Worm (Caenorhabditis elegans) whole organism, L2 larva: ENCODE data around the gene ceh-7.
A peak's percentile ranks its signal among the peaks of the same experiment; 100 is the strongest.

Experiments used
- C34F6.9 ChIP-seq: fragments of 150-350 bp; optimal IDR thresholded peaks from 2 replicates; lab custom pipeline; 2014; ENCODE audit warnings: missing biosample characterization, missing genetic modification characterization
- R02D3.7 ChIP-seq: fragments of 150-350 bp; optimal IDR thresholded peaks from 2 replicates; lab custom pipeline; 2014; ENCODE audit warnings: missing biosample characterization, missing genetic modification characterization
- Y55F3AM.14 ChIP-seq: fragments of 200-800 bp; sonication (Bioruptor generic); optimal IDR thresholded peaks from 2 replicates; lab custom pipeline; 2018; ENCODE audit warnings: mild to moderate bottlenecking, missing genetic modification characterization, missing compliant biosample characterization
- ZK546.5 ChIP-seq: sonication (generic microtip); optimal IDR thresholded peaks from 2 replicates; lab custom pipeline; 2017; ENCODE audit warnings: missing biosample characterization, missing genetic modification characterization
- alr-1 ChIP-seq: fragments of 150-350 bp; optimal IDR thresholded peaks from 2 replicates; lab custom pipeline; 2014; ENCODE audit warnings: missing biosample characterization, missing genetic modification characterization
- aly-2 ChIP-seq: fragments of 150-350 bp; optimal IDR thresholded peaks from 2 replicates; lab custom pipeline; 2014; ENCODE audit warnings: missing biosample characterization, missing genetic modification characterization
- ama-1 ChIP-seq: fragments of 150-350 bp; optimal IDR thresholded peaks from 2 replicates; lab custom pipeline; 2018; ENCODE audit warnings: inconsistent platforms
- blmp-1 ChIP-seq: sonication (generic microtip); optimal IDR thresholded peaks from 2 replicates; lab custom pipeline; 2017; ENCODE audit warnings: missing genetic modification characterization, mild to moderate bottlenecking, missing compliant biosample characterization, antibody characterized with exemption, moderate library complexity; ENCODE audit not compliant: insufficient read depth
- ceh-16 ChIP-seq: fragments of 150-350 bp; optimal IDR thresholded peaks from 2 replicates; lab custom pipeline; 2014; ENCODE audit warnings: missing biosample characterization, missing genetic modification characterization
- ceh-82 ChIP-seq: fragments of 150-350 bp; optimal IDR thresholded peaks from 2 replicates; lab custom pipeline; 2014; ENCODE audit warnings: missing biosample characterization, missing genetic modification characterization
- crh-2 ChIP-seq: sonication (generic microtip); optimal IDR thresholded peaks from 2 replicates; lab custom pipeline; 2017; ENCODE audit warnings: missing biosample characterization, missing genetic modification characterization
- dmd-4 ChIP-seq: sonication (generic microtip); optimal IDR thresholded peaks from 2 replicates; lab custom pipeline; 2017; ENCODE audit warnings: missing biosample characterization, missing genetic modification characterization
- elt-1 ChIP-seq: fragments of 150-350 bp; optimal IDR thresholded peaks from 2 replicates; lab custom pipeline; 2014; ENCODE audit warnings: missing biosample characterization, missing genetic modification characterization
- elt-3 ChIP-seq: sonication (generic microtip); optimal IDR thresholded peaks from 2 replicates; lab custom pipeline; 2017; ENCODE audit warnings: missing biosample characterization, missing genetic modification characterization
- fos-1 ChIP-seq: fragments of 150-350 bp; optimal IDR thresholded peaks from 2 replicates; lab custom pipeline; 2014; ENCODE audit warnings: missing biosample characterization, missing genetic modification characterization
- gmeb-1 ChIP-seq: fragments of 150-350 bp; optimal IDR thresholded peaks from 2 replicates; lab custom pipeline; 2014; ENCODE audit warnings: missing biosample characterization, missing genetic modification characterization
- lin-11 ChIP-seq: fragments of 150-350 bp; sonication (generic microtip); optimal IDR thresholded peaks from 2 replicates; lab custom pipeline; 2014; ENCODE audit warnings: missing biosample characterization, missing genetic modification characterization, inconsistent platforms, mixed read lengths
- lin-13 ChIP-seq: fragments of 150-350 bp; optimal IDR thresholded peaks from 2 replicates; lab custom pipeline; 2014; ENCODE audit warnings: missing biosample characterization, missing genetic modification reagents, missing genetic modification characterization
- lsy-2 ChIP-seq, 2 experiments: fragments of 150-350 bp in 1 of 2; sonication (generic microtip) in 1 of 2; optimal IDR thresholded peaks; 2 replicates each; lab custom pipeline; 2014 to 2017; ENCODE audit warnings: missing biosample characterization in 2 of 2, missing genetic modification characterization in 2 of 2
- mbf-1 ChIP-seq: sonication (generic microtip); optimal IDR thresholded peaks from 2 replicates; lab custom pipeline; 2017; ENCODE audit warnings: missing biosample characterization, missing genetic modification characterization
- mdl-1 ChIP-seq, 2 experiments: fragments of 150-350 bp in 1 of 2; sonication (generic microtip) in 1 of 2; optimal IDR thresholded peaks; 2 replicates each; lab custom pipeline; 2017; ENCODE audit warnings: missing biosample characterization in 2 of 2, missing genetic modification characterization in 2 of 2
- nhr-11 ChIP-seq: fragments of 150-350 bp; optimal IDR thresholded peaks from 2 replicates; lab custom pipeline; 2014; ENCODE audit warnings: missing biosample characterization, missing genetic modification characterization
- nhr-129 ChIP-seq: fragments of 150-350 bp; optimal IDR thresholded peaks from 2 replicates; lab custom pipeline; 2014; ENCODE audit warnings: missing biosample characterization, missing genetic modification characterization
- nhr-21 ChIP-seq: fragments of 150-350 bp; optimal IDR thresholded peaks from 2 replicates; lab custom pipeline; 2014; ENCODE audit warnings: missing biosample characterization, missing genetic modification characterization
- nhr-23 ChIP-seq: fragments of 150-350 bp; optimal IDR thresholded peaks from 2 replicates; lab custom pipeline; 2014; ENCODE audit warnings: missing biosample characterization, missing genetic modification reagents, missing genetic modification characterization
- nhr-237 ChIP-seq: fragments of 150-350 bp; optimal IDR thresholded peaks from 2 replicates; lab custom pipeline; 2014; ENCODE audit warnings: missing biosample characterization, missing genetic modification characterization
- nhr-25 ChIP-seq: fragments of 150-350 bp; sonication (generic microtip); optimal IDR thresholded peaks from 3 replicates; lab custom pipeline; 2014; ENCODE audit warnings: missing biosample characterization, missing genetic modification characterization
- nhr-77 ChIP-seq: fragments of 150-350 bp; optimal IDR thresholded peaks from 2 replicates; lab custom pipeline; 2014; ENCODE audit warnings: missing biosample characterization, missing genetic modification characterization
- peb-1 ChIP-seq: fragments of 150-350 bp; optimal IDR thresholded peaks from 2 replicates; lab custom pipeline; 2014; ENCODE audit warnings: missing biosample characterization, missing genetic modification characterization
- skn-1 ChIP-seq: sonication (generic microtip); optimal IDR thresholded peaks from 2 replicates; lab custom pipeline; 2017; ENCODE audit warnings: missing biosample characterization, missing genetic modification characterization
- sma-3 ChIP-seq: sonication (generic microtip); optimal IDR thresholded peaks from 2 replicates; lab custom pipeline; 2016; ENCODE audit warnings: missing genetic modification reagents, missing genetic modification characterization, missing compliant biosample characterization
- sma-9 ChIP-seq, 2 experiments: fragments of 150-350 bp in 1 of 2; sonication (generic microtip) in 1 of 2; optimal IDR thresholded peaks; 2 replicates each; lab custom pipeline; 2014 to 2016; ENCODE audit warnings: missing genetic modification characterization in 2 of 2, mild to moderate bottlenecking in 1 of 2, missing biosample characterization in 1 of 2, missing compliant biosample characterization in 1 of 2, missing genetic modification reagents in 1 of 2, moderate library complexity in 1 of 2
- snpc-4 ChIP-seq: fragments of 150-350 bp; optimal IDR thresholded peaks from 2 replicates; lab custom pipeline; 2014; ENCODE audit warnings: missing biosample characterization, missing genetic modification characterization
- unc-39 ChIP-seq: fragments of 150-350 bp; optimal IDR thresholded peaks from 2 replicates; lab custom pipeline; 2014; ENCODE audit warnings: missing biosample characterization, missing genetic modification characterization
- unc-55 ChIP-seq: fragments of 150-350 bp; sonication (generic microtip); optimal IDR thresholded peaks from 3 replicates; lab custom pipeline; 2014; ENCODE audit warnings: missing biosample characterization, missing genetic modification reagents, missing genetic modification characterization
- unc-62 ChIP-seq: fragments of 150-350 bp; optimal IDR thresholded peaks from 2 replicates; lab custom pipeline; 2014; ENCODE audit warnings: missing biosample characterization, missing genetic modification reagents, missing genetic modification characterization
- ztf-1 ChIP-seq: fragments of 200-800 bp; sonication (Bioruptor generic); conservative IDR thresholded peaks from 2 replicates; pipeline ENCODE4 v1.3.6; 2022; ENCODE audit warnings: missing genetic modification characterization, missing compliant biosample characterization
- ztf-11 ChIP-seq: sonication (generic microtip); optimal IDR thresholded peaks from 2 replicates; lab custom pipeline; 2017; ENCODE audit warnings: missing biosample characterization, missing genetic modification characterization
- ztf-4 ChIP-seq: fragments of 150-350 bp; optimal IDR thresholded peaks from 2 replicates; lab custom pipeline; 2014; ENCODE audit warnings: missing biosample characterization, missing genetic modification characterization

Gene ceh-7

ce11 chrII:8743379-8744173, 39.9 kb upstream of the ceh-7 start, which contains the start of gene mak-1 (continued):
- no peak for TF ChIP-seq unc-39 (tag; lab: Kevin White, UChicago)
- no peak for TF ChIP-seq C34F6.9 (tag; lab: Kevin White, UChicago)
- TF ChIP-seq blmp-1 (tag; lab: Kevin White, UChicago) = peak; percentile 31
- TF ChIP-seq sma-9 (GFP tag; optimal IDR thresholded peaks at IDR 0.05; lab: Kevin White, UChicago) = peak; percentile 92
- TF ChIP-seq sma-9 (tag; optimal IDR thresholded peaks at IDR 0.05; lab: Kevin White, UChicago) = no peak
- peak; percentile 44 for TF ChIP-seq lin-13 (GFP tag; lab: Kevin White, UChicago)
- peak; percentile 58 for TF ChIP-seq nhr-129 (tag; lab: Kevin White, UChicago)
- TF ChIP-seq fos-1 (tag; lab: Kevin White, UChicago) = no peak
- TF ChIP-seq sma-3 (GFP tag; lab: Kevin White, UChicago) = no peak
- TF ChIP-seq ZK546.5 (tag; lab: Kevin White, UChicago) = no peak
- no peak for TF ChIP-seq elt-3 (tag; lab: Kevin White, UChicago)
- TF ChIP-seq nhr-21 = peak; percentile 37
- peak; percentile 92 for TF ChIP-seq ama-1 (lab: Kevin White, UChicago)
- TF ChIP-seq unc-62 (GFP tag; lab: Kevin White, UChicago) = no peak
- no peak for TF ChIP-seq lin-11 (tag; lab: Kevin White, UChicago)
- TF ChIP-seq dmd-4 (tag; lab: Kevin White, UChicago) = no peak
- no peak for TF ChIP-seq elt-1 (tag; lab: Kevin White, UChicago)
- TF ChIP-seq nhr-237 (tag; lab: Kevin White, UChicago) = no peak
- TF ChIP-seq crh-2 (tag; lab: Kevin White, UChicago) = no peak
- no peak for TF ChIP-seq aly-2
- TF ChIP-seq mdl-1 (tag; optimal IDR thresholded peaks at IDR 0.05; lab: Kevin White, UChicago) = peak; percentile 11 to 28
- TF ChIP-seq R02D3.7 (tag; lab: Kevin White, UChicago) = no peak
- TF ChIP-seq alr-1 (tag; lab: Kevin White, UChicago) = no peak
- no peak for TF ChIP-seq snpc-4 (tag; lab: Kevin White, UChicago)
- no peak for TF ChIP-seq lsy-2 (tag; optimal IDR thresholded peaks at IDR 0.05; lab: Kevin White, UChicago)
- TF ChIP-seq unc-55 (GFP tag; lab: Kevin White, UChicago) = no peak
- TF ChIP-seq ceh-82 (tag; lab: Kevin White, UChicago) = no peak
- TF ChIP-seq nhr-25 (tag; lab: Kevin White, UChicago) = peak; percentile 67

DNA sequence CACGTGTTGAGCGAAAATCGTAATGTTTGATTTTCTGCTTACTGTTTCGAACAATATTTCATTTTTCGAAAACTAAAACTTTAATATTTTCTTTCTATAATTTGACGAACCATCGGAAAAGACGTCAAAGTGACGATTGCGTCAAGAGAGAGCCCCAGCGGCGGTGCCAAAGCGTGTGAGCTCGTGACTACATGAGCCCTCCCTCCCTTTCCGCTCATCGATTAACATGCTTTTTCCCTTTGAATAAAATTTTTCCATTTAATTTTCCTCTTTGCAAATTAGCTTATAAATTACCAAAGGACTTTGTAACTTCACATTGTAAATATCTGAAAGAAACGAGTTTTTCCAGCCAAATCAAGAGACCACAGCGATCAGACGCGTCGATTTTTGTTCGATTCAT, 39.3 kb upstream of the ceh-7 start:
- TF ChIP-seq nhr-11 (tag; lab: Kevin White, UChicago) (no peak), nhr-77 (tag; lab: Kevin White, UChicago) (no peak), ceh-16 (tag; lab: Kevin White, UChicago) (no peak), gmeb-1 (tag; lab: Kevin White, UChicago) (no peak), C34F6.9 (tag; lab: Kevin White, UChicago) (peak; percentile 34), ceh-82 (tag; lab: Kevin White, UChicago) (no peak), ZK546.5 (tag; lab: Kevin White, UChicago) (no peak), ztf-11 (tag; lab: Kevin White, UChicago) (no peak), nhr-237 (tag; lab: Kevin White, UChicago) (no peak), skn-1 (no peak), lsy-2 (tag; optimal IDR thresholded peaks at IDR 0.05; lab: Kevin White, UChicago) (peak in 1 of 2 experiments; percentile 49), aly-2 (no peak), mbf-1 (tag; lab: Kevin White, UChicago) (no peak), nhr-23 (tag; lab: Kevin White, UChicago) (no peak), sma-3 (GFP tag; lab: Kevin White, UChicago) (no peak), dmd-4 (tag; lab: Kevin White, UChicago) (no peak), lin-11 (tag; lab: Kevin White, UChicago) (peak; percentile 26), ama-1 (lab: Kevin White, UChicago) (no peak), Y55F3AM.14 (GFP tag; lab: Kevin White, UChicago) (no peak), lin-13 (GFP tag; lab: Kevin White, UChicago) (peak; percentile 14), nhr-25 (tag; lab: Kevin White, UChicago) (no peak), unc-62 (GFP tag; lab: Kevin White, UChicago) (no peak), peb-1 (no peak), nhr-129 (tag; lab: Kevin White, UChicago) (no peak), mdl-1 (tag; optimal IDR thresholded peaks at IDR 0.05; lab: Kevin White, UChicago) (no peak), crh-2 (tag; lab: Kevin White, UChicago) (no peak), nhr-21 (no peak), elt-1 (tag; lab: Kevin White, UChicago) (no peak), blmp-1 (tag; lab: Kevin White, UChicago) (no peak), ztf-1 (no peak), fos-1 (tag; lab: Kevin White, UChicago) (no peak), ztf-4 (tag; lab: Kevin White, UChicago) (no peak)
